Worm (Caenorhabditis elegans) whole organism, midembryonic: Measurements from ENCODE around the gene grd-13.

Source experiments
- T22C8.4 ChIP-seq: fragments of 200-800 bp; sonication (Bioruptor generic); IDR thresholded peaks from 2 replicates; pipeline ENCODE4 v1.3.6; 2022; ENCODE audit warnings: missing genetic modification characterization, missing compliant biosample characterization
- cog-1 ChIP-seq: sonication (generic microtip); optimal IDR thresholded peaks from 2 replicates; lab custom pipeline; 2016; ENCODE audit warnings: missing genetic modification characterization, missing compliant biosample characterization
- flt-1 ChIP-seq: fragments of 200-800 bp; sonication (Bioruptor generic); IDR thresholded peaks from 2 replicates; pipeline ENCODE4 v1.3.6; 2022; ENCODE audit warnings: missing genetic modification characterization, missing compliant biosample characterization
- klf-2 ChIP-seq: fragments of 200-800 bp; sonication (Bioruptor generic); conservative IDR thresholded peaks from 2 replicates; pipeline ENCODE4 v1.3.6; 2022; ENCODE audit warnings: missing genetic modification reagents, missing genetic modification characterization, missing compliant biosample characterization
- med-1 ChIP-seq: sonication (generic microtip); optimal IDR thresholded peaks from 2 replicates; lab custom pipeline; 2017; ENCODE audit warnings: missing genetic modification characterization, mild to moderate bottlenecking, missing compliant biosample characterization, antibody characterized with exemption, missing genetic modification reagents; ENCODE audit not compliant: insufficient read depth
- ref-1 ChIP-seq: fragments of 200-800 bp; sonication (Bioruptor generic); conservative IDR thresholded peaks from 2 replicates; pipeline ENCODE4 v1.3.6; 2022; ENCODE audit warnings: missing genetic modification reagents, missing genetic modification characterization, missing compliant biosample characterization
- tab-1 ChIP-seq: fragments of 200-800 bp; sonication (Bioruptor generic); IDR thresholded peaks from 2 replicates; pipeline ENCODE4 v1.3.6; 2022; ENCODE audit warnings: missing genetic modification characterization, missing compliant biosample characterization
- ztf-23 ChIP-seq: fragments of 200-800 bp; sonication (Bioruptor generic); IDR thresholded peaks from 2 replicates; pipeline ENCODE4 v1.3.6; 2022; ENCODE audit warnings: missing genetic modification reagents, missing genetic modification characterization, missing compliant biosample characterization
- ztf-29 ChIP-seq: fragments of 200-800 bp; sonication (Bioruptor generic); IDR thresholded peaks from 2 replicates; pipeline ENCODE4 v1.3.6; 2022; ENCODE audit warnings: missing genetic modification reagents, missing genetic modification characterization, missing compliant biosample characterization

- no peak for TF ChIP-seq ztf-29
- TF ChIP-seq flt-1 (GFP tag; lab: Robert Waterston, UW) = no peak
- TF ChIP-seq med-1 (GFP tag; lab: Kevin White, UChicago) = no peak
- TF ChIP-seq ref-1 (GFP tag; lab: Robert Waterston, UW) = no peak
- TF ChIP-seq tab-1 (GFP tag; lab: Robert Waterston, UW) = no peak
- no peak for TF ChIP-seq ztf-23 (GFP tag; lab: Robert Waterston, UW)
- no peak for TF ChIP-seq T22C8.4
- TF ChIP-seq klf-2 (GFP tag; lab: Robert Waterston, UW) = no peak
- TF ChIP-seq cog-1 (tag; lab: Kevin White, UChicago) = no peak
Measured at ce11 chrIV:3469742-3470141, 31.6 kb downstream of the grd-13 start, which contains the start of gene F58E2.2.
